Fruit fly (Drosophila melanogaster): ENCODE results near the gene CG32277.

Gene CG32277

DNA sequence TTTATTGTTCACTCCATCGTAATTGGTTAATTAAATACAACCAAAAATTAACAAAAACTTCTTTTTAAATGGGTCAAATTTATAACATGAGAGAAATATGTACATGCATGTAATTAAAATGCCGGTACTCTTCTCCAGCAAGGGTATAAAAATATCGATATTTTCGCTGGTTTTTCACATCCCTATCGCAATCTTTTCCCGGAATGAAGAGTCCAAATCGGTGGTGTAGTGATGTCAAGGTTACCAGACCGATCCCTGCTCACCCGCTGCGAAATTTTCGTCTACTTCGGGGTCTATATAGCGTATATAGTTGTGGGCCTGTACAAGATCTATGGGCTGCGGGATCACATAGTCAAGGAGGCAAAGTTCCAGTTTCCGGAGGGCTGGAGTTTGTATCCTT, 43.3 kb downstream of the CG32277 start, which contains the start of gene rasp (continued):
- TF ChIP-seq bbx (GFP tag; IDR thresholded peaks at IDR 0.05; ENCODE audit: partially characterized antibody) (peak; percentile 45; the same call in 1 of the 2 replicates), tx (GFP tag; optimal IDR thresholded peaks at IDR 0.05) (no peak), CG6683 (GFP tag; optimal IDR thresholded peaks at IDR 0.05) (no peak), YL-1 (GFP tag; optimal IDR thresholded peaks at IDR 0.05) (peak; percentile 34), CG16813 (GFP tag; IDR thresholded peaks at IDR 0.05; ENCODE audit: partially characterized antibody) (0 out of 3 replicates have a peak, but pooled peaks have one; percentile 35), MBD-R2 (GFP tag; IDR thresholded peaks at IDR 0.05) (peak; percentile 51), MESR4 (GFP tag; optimal IDR thresholded peaks at IDR 0.05) (peak; percentile 48), Dll (GFP tag; IDR thresholded peaks at IDR 0.05; ENCODE audit: partially characterized antibody) (peak; percentile 65; the same call in 3 of the 4 replicates), CG13296 (GFP tag; optimal IDR thresholded peaks at IDR 0.05) (no peak), CG17829 (tag; optimal IDR thresholded peaks at IDR 0.05) (no peak), row (GFP tag; IDR thresholded peaks at IDR 0.05) (0 out of 3 replicates have a peak, but pooled peaks have one; percentile 16), sob (GFP tag; IDR thresholded peaks at IDR 0.05) (no peak), stwl (tag; optimal IDR thresholded peaks at IDR 0.05) (peak; percentile 33), ab (GFP tag; optimal IDR thresholded peaks at IDR 0.05) (no peak), Bteb2 (GFP tag; optimal IDR thresholded peaks at IDR 0.05) (no peak), nerfin-1 (tag; optimal IDR thresholded peaks at IDR 0.05) (peak; percentile 34), Sin3A (optimal IDR thresholded peaks at IDR 0.05) (no peak), NC2α (GFP tag; optimal IDR thresholded peaks at IDR 0.05) (no peak), trem (tag; optimal IDR thresholded peaks at IDR 0.05) (peak; percentile 11), CG7987 (GFP tag; optimal IDR thresholded peaks at IDR 0.05) (no peak), Pdp1 (GFP tag; optimal IDR thresholded peaks at IDR 0.05) (no peak), D19A (tag; optimal IDR thresholded peaks at IDR 0.05) (no peak), CG6654 (GFP tag; optimal IDR thresholded peaks at IDR 0.05) (no peak), so (GFP tag; IDR thresholded peaks at IDR 0.05) (no peak)

DNA sequence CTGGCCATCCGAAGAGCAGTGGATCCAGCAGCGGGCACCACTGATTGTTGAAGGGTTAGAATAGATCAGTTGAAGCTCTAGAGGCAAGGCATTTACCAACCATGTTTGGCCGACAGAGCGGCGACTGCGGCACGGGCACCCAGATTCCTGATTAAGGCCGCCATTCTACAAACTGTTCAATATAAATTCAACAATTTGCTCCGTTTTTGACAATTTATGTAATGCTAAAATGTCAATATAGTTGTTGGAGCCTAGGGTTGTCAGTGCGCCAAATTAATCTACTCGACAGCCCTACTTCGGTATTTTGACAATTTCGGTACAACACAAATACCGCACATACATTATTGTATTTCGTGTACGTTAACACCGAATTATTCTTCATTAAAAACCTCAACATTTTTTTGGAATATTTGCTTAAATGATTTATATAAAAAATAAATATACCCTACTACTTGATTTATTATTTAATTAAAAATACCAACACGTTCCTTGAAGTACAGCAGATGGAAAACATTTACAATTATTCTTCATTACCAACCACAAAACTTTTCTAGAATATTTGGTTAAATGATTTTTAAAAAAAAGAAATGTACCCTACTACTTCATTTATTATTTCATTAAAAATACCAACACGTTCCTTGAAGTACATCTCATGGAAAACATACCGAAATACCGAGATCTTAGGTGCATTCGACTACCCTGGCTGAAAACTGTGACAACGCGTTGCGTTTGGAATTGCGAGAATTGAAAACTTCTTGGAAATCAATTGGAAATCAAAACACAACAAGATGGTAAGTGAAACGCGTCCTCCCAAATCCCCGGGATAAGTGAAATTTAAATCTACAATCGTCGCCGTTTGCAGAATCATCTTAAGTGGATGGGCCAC, 45.7 kb downstream of the CG32277 start, which contains the start of the genes ND-30 and CG15812:
ND-30 (minus strand) TSS at position 270 of the 886 bp plus-strand sequence.
CG15812 (plus strand) TSS at position 683 of the 886 bp plus-strand sequence.
- TF ChIP-seq Ets65A (GFP tag) (peak; percentile 60), Atf3 (GFP tag; optimal IDR thresholded peaks at IDR 0.05) (no peak), chinmo (GFP tag; IDR thresholded peaks at IDR 0.05; ENCODE audit: partially characterized antibody) (0 out of 4 replicates have a peak, but pooled peaks have one; percentile 29), twi (tag; optimal IDR thresholded peaks at IDR 0.05) (no peak), CG33557 (GFP tag; optimal IDR thresholded peaks at IDR 0.05) (no peak), Max (GFP tag; optimal IDR thresholded peaks at IDR 0.05) (no peak), Atf6 (GFP tag; IDR thresholded peaks at IDR 0.05) (no peak), CG17912 (GFP tag; optimal IDR thresholded peaks at IDR 0.05) (no peak), CG13424 (tag; optimal IDR thresholded peaks at IDR 0.05) (peak; percentile 38), zen (tag; optimal IDR thresholded peaks at IDR 0.05) (no peak), eve (GFP tag; optimal IDR thresholded peaks at IDR 0.05) (no peak), row (GFP tag; IDR thresholded peaks at IDR 0.05) (peak; percentile 73), D19A (tag; optimal IDR thresholded peaks at IDR 0.05) (no peak), Lim3 (GFP tag; IDR thresholded peaks at IDR 0.05) (no peak), Awh (GFP tag; IDR thresholded peaks at IDR 0.05) (no peak), CG8281 (tag; optimal IDR thresholded peaks at IDR 0.05) (peak; percentile 60), Oli (tag; optimal IDR thresholded peaks at IDR 0.05) (no peak), ewg (GFP tag; optimal IDR thresholded peaks at IDR 0.05) (no peak), tgo (GFP tag; IDR thresholded peaks at IDR 0.05) (no peak), Abd-B (GFP tag; optimal IDR thresholded peaks at IDR 0.05) (no peak), nmo (GFP tag; optimal IDR thresholded peaks at IDR 0.05) (peak; percentile 48), MBD-R2 (GFP tag; IDR thresholded peaks at IDR 0.05) (peak; percentile 69), gfzf (GFP tag; optimal IDR thresholded peaks at IDR 0.05) (peak; percentile 45), CG12744 (GFP tag; optimal IDR thresholded peaks at IDR 0.05) (no peak), pzg (GFP tag; optimal IDR thresholded peaks at IDR 0.05) (peak; percentile 35), Dll (GFP tag; IDR thresholded peaks at IDR 0.05; ENCODE audit: partially characterized antibody) (0 out of 4 replicates have a peak, but pooled peaks have one; percentile 14), sr (GFP tag; IDR thresholded peaks at IDR 0.05) (no peak), Xbp1 (GFP tag; optimal IDR thresholded peaks at IDR 0.05) (no peak)

Measured in whole organism, embryonic.